Worm (Caenorhabditis elegans): ENCODE results near the gene B0336.7.
A peak's percentile ranks its signal among the peaks of the same experiment; 100 is the strongest.

The B0336.7 gene

ce11 chrIII:5722550-5722949 lies 25.4 kb upstream of the B0336.7 start, which contains the start of gene wrm-1:
wrm-1 (plus strand) TSS chrIII:5722850.
- no peak for TF ChIP-seq ces-1 (GFP tag; optimal IDR thresholded peaks at IDR 0.05)
- TF ChIP-seq lsy-2 (tag; optimal IDR thresholded peaks at IDR 0.05): no peak
- TF ChIP-seq mab-5 (tag; optimal IDR thresholded peaks at IDR 0.05): no peak
- no peak for TF ChIP-seq sem-2 (GFP tag; optimal IDR thresholded peaks at IDR 0.05)
- no peak for TF ChIP-seq ztf-11 (tag; optimal IDR thresholded peaks at IDR 0.05)
- TF ChIP-seq elt-3 (tag; optimal IDR thresholded peaks at IDR 0.05): no peak
- no peak for TF ChIP-seq hlh-1 (tag; optimal IDR thresholded peaks at IDR 0.05)
- no peak for TF ChIP-seq mls-2 (tag; optimal IDR thresholded peaks at IDR 0.05)
- TF ChIP-seq nhr-28 (tag; optimal IDR thresholded peaks at IDR 0.05): no peak
- no peak for TF ChIP-seq bed-3 (GFP tag; optimal IDR thresholded peaks at IDR 0.05)
- no peak for TF ChIP-seq drap-1 (GFP tag; optimal IDR thresholded peaks at IDR 0.05)
- TF ChIP-seq nhr-237 (tag; optimal IDR thresholded peaks at IDR 0.05): no peak

- TF ChIP-seq ces-1 (GFP tag; optimal IDR thresholded peaks at IDR 0.05) (peak; percentile 38), lsy-2 (tag; optimal IDR thresholded peaks at IDR 0.05) (no peak), mep-1 (tag; optimal IDR thresholded peaks at IDR 0.05) (peak; percentile 24)
These were observed 24.7 kb upstream of the B0336.7 start for ce11 chrIII:5721888-5722287.

- TF ChIP-seq nhr-12 (tag; optimal IDR thresholded peaks at IDR 0.05) (no peak), unc-62 (GFP tag; optimal IDR thresholded peaks at IDR 0.05) (peak; percentile 75), blmp-1 (tag; optimal IDR thresholded peaks at IDR 0.05) (no peak), ceh-39 (tag; optimal IDR thresholded peaks at IDR 0.05) (no peak), ces-1 (GFP tag; optimal IDR thresholded peaks at IDR 0.05) (peak; percentile 45)
These were observed 24.3 kb upstream of the B0336.7 start for ce11 chrIII:5721488-5721887.

- TF ChIP-seq lsy-2 (tag; optimal IDR thresholded peaks at IDR 0.05) (no peak), hlh-1 (tag; optimal IDR thresholded peaks at IDR 0.05) (peak; percentile 15), flh-1 (GFP tag; optimal IDR thresholded peaks at IDR 0.05) (no peak), M03D4.4 (tag; optimal IDR thresholded peaks at IDR 0.05) (peak; percentile 15), mep-1 (tag; optimal IDR thresholded peaks at IDR 0.05) (no peak), sptf-1 (tag; optimal IDR thresholded peaks at IDR 0.05) (no peak), nhr-28 (tag; optimal IDR thresholded peaks at IDR 0.05) (no peak), ztf-11 (tag; optimal IDR thresholded peaks at IDR 0.05) (peak; percentile 0), mls-2 (tag; optimal IDR thresholded peaks at IDR 0.05) (no peak), ham-2 (GFP tag; optimal IDR thresholded peaks at IDR 0.05) (no peak), snpc-4 (tag; optimal IDR thresholded peaks at IDR 0.05) (no peak), zip-8 (tag; optimal IDR thresholded peaks at IDR 0.05) (peak; percentile 41), elt-1 (tag; optimal IDR thresholded peaks at IDR 0.05; ENCODE audit: borderline replicate concordance, insufficient read depth) (no peak), mab-5 (tag; optimal IDR thresholded peaks at IDR 0.05) (no peak), lin-32 (GFP tag; optimal IDR thresholded peaks at IDR 0.05) (peak; percentile 73), ceh-43 (GFP tag; optimal IDR thresholded peaks at IDR 0.05) (no peak), cnd-1 (tag; optimal IDR thresholded peaks at IDR 0.05) (peak; percentile 37), nhr-12 (tag; optimal IDR thresholded peaks at IDR 0.05) (no peak), unc-120 (tag; optimal IDR thresholded peaks at IDR 0.05; ENCODE audit: poor library complexity, severe bottlenecking) (no peak), nhr-2 (tag; optimal IDR thresholded peaks at IDR 0.05) (peak; percentile 59), ceh-83 (GFP tag; optimal IDR thresholded peaks at IDR 0.05) (no peak), bed-3 (GFP tag; optimal IDR thresholded peaks at IDR 0.05) (no peak), elt-3 (tag; optimal IDR thresholded peaks at IDR 0.05) (no peak), ces-1 (GFP tag; optimal IDR thresholded peaks at IDR 0.05) (peak; percentile 99), blmp-1 (tag; optimal IDR thresholded peaks at IDR 0.05) (no peak), unc-62 (GFP tag; optimal IDR thresholded peaks at IDR 0.05) (no peak)
These were observed 23.3 kb upstream of the B0336.7 start for ce11 chrIII:5720266-5721019.

ce11 chrIII:5719832-5720194 lies 22.6 kb upstream of the B0336.7 start:
- no peak for TF ChIP-seq blmp-1 (tag; optimal IDR thresholded peaks at IDR 0.05)
- no peak for TF ChIP-seq nhr-28 (tag; optimal IDR thresholded peaks at IDR 0.05)
- no peak for TF ChIP-seq unc-39 (tag; optimal IDR thresholded peaks at IDR 0.05)
- no peak for TF ChIP-seq pha-4 (tag; optimal IDR thresholded peaks at IDR 0.05)
- no peak for TF ChIP-seq unc-120 (tag; optimal IDR thresholded peaks at IDR 0.05; ENCODE audit: poor library complexity, severe bottlenecking)
- no peak for TF ChIP-seq ces-1 (GFP tag; optimal IDR thresholded peaks at IDR 0.05)
- TF ChIP-seq lin-32 (GFP tag; optimal IDR thresholded peaks at IDR 0.05): no peak
